Fruit fly (Drosophila melanogaster) whole organism, embryonic: Measurements from ENCODE around the gene Mdh1.

ENCODE experiments used
- Ada2b ChIP-seq: fragments of 200-800 bp; sonication (Bioruptor generic); IDR thresholded peaks from 2 replicates; pipeline ENCODE4 v1.3.6; 2022; ENCODE audit warnings: missing biosample characterization, missing genetic modification characterization
- Awh ChIP-seq: fragments of 200-800 bp; sonication (Bioruptor generic); IDR thresholded peaks from 2 replicates; pipeline ENCODE4, ENCODE4 v1.3.6; 2022; ENCODE audit warnings: missing biosample characterization, missing genetic modification characterization
- BtbVII ChIP-seq: fragments of 200-800 bp; sonication (Bioruptor generic); optimal IDR thresholded peaks from 3 replicates; lab custom pipeline; 2017; ENCODE audit warnings: missing biosample characterization, mild to moderate bottlenecking, missing genetic modification characterization
- CG12236 ChIP-seq: fragments of 200-800 bp; sonication (Bioruptor generic); optimal IDR thresholded peaks from 2 replicates; lab custom pipeline; 2016; ENCODE audit warnings: missing biosample characterization, missing genetic modification characterization
- CG14441 ChIP-seq: fragments of 200-800 bp; sonication (Bioruptor generic); IDR thresholded peaks from 2 replicates; pipeline ENCODE4 v1.3.6; 2022; ENCODE audit warnings: missing biosample characterization, missing genetic modification characterization
- CG15011 ChIP-seq: fragments of 200-800 bp; sonication (Bioruptor generic); optimal IDR thresholded peaks from 3 replicates; lab custom pipeline; 2018; ENCODE audit warnings: missing biosample characterization, mild to moderate bottlenecking, missing genetic modification characterization
- CG15269 ChIP-seq: fragments of 200-800 bp; sonication (Bioruptor generic); optimal IDR thresholded peaks from 2 replicates; lab custom pipeline; 2018; ENCODE audit warnings: missing biosample characterization, mild to moderate bottlenecking, missing genetic modification characterization, moderate library complexity
- CG1529 ChIP-seq: fragments of 200-800 bp; sonication (Bioruptor generic); optimal IDR thresholded peaks from 3 replicates; lab custom pipeline; 2018; ENCODE audit warnings: missing biosample characterization, missing genetic modification characterization
- CG17328 ChIP-seq: fragments of 200-800 bp; sonication (Bioruptor generic); IDR thresholded peaks from 2 replicates; pipeline ENCODE4 v1.3.6; 2022; ENCODE audit warnings: missing biosample characterization, missing genetic modification characterization
- CG17361 ChIP-seq: fragments of 200-800 bp; sonication (Bioruptor generic); IDR thresholded peaks from 3 replicates; pipeline ENCODE4 v1.3.6; 2022; ENCODE audit warnings: missing biosample characterization, missing genetic modification characterization
- CG17829 ChIP-seq: fragments of 200-800 bp; optimal IDR thresholded peaks from 2 replicates; lab custom pipeline; 2019; ENCODE audit warnings: missing biosample characterization, mild to moderate bottlenecking, missing genetic modification characterization, moderate library complexity
- CG18262 ChIP-seq: fragments of 200-800 bp; optimal IDR thresholded peaks from 3 replicates; lab custom pipeline; 2019; ENCODE audit warnings: missing biosample characterization, mild to moderate bottlenecking, missing genetic modification characterization, moderate library complexity
- CG18599 ChIP-seq: fragments of 200-800 bp; sonication (Bioruptor generic); optimal IDR thresholded peaks from 3 replicates; lab custom pipeline; 2017; ENCODE audit warnings: missing biosample characterization, missing genetic modification characterization, mild to moderate bottlenecking, moderate library complexity, missing genetic modification reagents
- CG2116 ChIP-seq: fragments of 200-800 bp; sonication (Bioruptor generic); optimal IDR thresholded peaks from 3 replicates; lab custom pipeline; 2018; ENCODE audit warnings: missing biosample characterization, mild to moderate bottlenecking, missing genetic modification characterization
- CG31224 ChIP-seq: fragments of 200-800 bp; sonication (Bioruptor generic); IDR thresholded peaks from 2 replicates; pipeline ENCODE4 v1.3.6; 2022; ENCODE audit warnings: missing biosample characterization, missing genetic modification characterization
- CG3163 ChIP-seq: fragments of 200-800 bp; sonication (Bioruptor generic); optimal IDR thresholded peaks from 3 replicates; lab custom pipeline; 2016; ENCODE audit warnings: missing biosample characterization, missing genetic modification characterization
- CG3995 ChIP-seq: fragments of 200-800 bp; sonication (Bioruptor generic); optimal IDR thresholded peaks from 3 replicates; lab custom pipeline; 2016; ENCODE audit warnings: missing biosample characterization, missing genetic modification characterization
- CG42726 ChIP-seq: fragments of 200-800 bp; sonication (Bioruptor generic); IDR thresholded peaks from 2 replicates; pipeline ENCODE4 v1.3.6; 2022; ENCODE audit warnings: missing biosample characterization, missing genetic modification characterization; ENCODE audit not compliant: partially characterized antibody
- CG5180 ChIP-seq: fragments of 200-800 bp; sonication (Bioruptor generic); optimal IDR thresholded peaks from 3 replicates; lab custom pipeline; 2017; ENCODE audit warnings: missing biosample characterization, missing genetic modification characterization, mild to moderate bottlenecking, moderate library complexity, missing genetic modification reagents
- Dek ChIP-seq: fragments of 200-800 bp; sonication (Bioruptor generic); optimal IDR thresholded peaks from 3 replicates; lab custom pipeline; 2019; ENCODE audit warnings: missing biosample characterization, mild to moderate bottlenecking, missing genetic modification characterization, moderate library complexity
- Dip3 ChIP-seq: fragments of 200-800 bp; sonication (Bioruptor generic); optimal IDR thresholded peaks from 3 replicates; lab custom pipeline; 2016; ENCODE audit warnings: missing biosample characterization, missing genetic modification characterization
- H2.0 ChIP-seq: fragments of 200-800 bp; sonication (Bioruptor generic); IDR thresholded peaks from 2 replicates; pipeline ENCODE4 v1.3.6; 2022; ENCODE audit warnings: missing biosample characterization, missing genetic modification characterization
- Hey ChIP-seq: fragments of 200-800 bp; sonication (Bioruptor generic); optimal IDR thresholded peaks from 3 replicates; lab custom pipeline; 2018; ENCODE audit warnings: missing biosample characterization, mild to moderate bottlenecking, missing genetic modification characterization
- Hr51 ChIP-seq, 2 experiments: fragments of 200-800 bp; sonication (Bioruptor generic); optimal IDR thresholded peaks; 2 replicates in 1 of 2; 3 replicates in 1 of 2; lab custom pipeline; 2016 to 2018; ENCODE audit warnings: missing biosample characterization in 2 of 2, missing genetic modification characterization in 2 of 2, mild to moderate bottlenecking in 1 of 2, moderate library complexity in 1 of 2
- NFAT ChIP-seq: fragments of 200-800 bp; sonication (Bioruptor generic); IDR thresholded peaks from 2 replicates; pipeline ENCODE4 v1.3.6; 2022; ENCODE audit warnings: missing biosample characterization, missing genetic modification characterization
- Opbp ChIP-seq: fragments of 200-800 bp; sonication (Bioruptor generic); IDR thresholded peaks from 3 replicates; pipeline ENCODE4 v1.3.6; 2022; ENCODE audit warnings: missing biosample characterization, missing genetic modification characterization; ENCODE audit not compliant: partially characterized antibody
- PHDP ChIP-seq: fragments of 200-800 bp; sonication (Bioruptor generic); optimal IDR thresholded peaks from 3 replicates; lab custom pipeline; 2018; ENCODE audit warnings: missing biosample characterization, mild to moderate bottlenecking, missing genetic modification characterization, moderate library complexity
- Poxn ChIP-seq: fragments of 200-800 bp; sonication (Bioruptor generic); IDR thresholded peaks from 2 replicates; pipeline ENCODE4 v1.3.6; 2022; ENCODE audit warnings: missing biosample characterization, missing genetic modification characterization
- ac ChIP-seq: fragments of 200-800 bp; sonication (Bioruptor generic); optimal IDR thresholded peaks from 3 replicates; lab custom pipeline; 2017; ENCODE audit warnings: missing biosample characterization, mild to moderate bottlenecking, missing genetic modification characterization
- ase ChIP-seq: fragments of 200-800 bp; sonication (Bioruptor generic); IDR thresholded peaks from 3 replicates; pipeline ENCODE4 v1.3.6; 2022; ENCODE audit warnings: missing biosample characterization, missing genetic modification characterization
- br ChIP-seq: fragments of >200 bp; optimal IDR thresholded peaks from 2 replicates; lab custom pipeline; 2017
- cato ChIP-seq: fragments of 200-800 bp; sonication (Bioruptor generic); optimal IDR thresholded peaks from 2 replicates; lab custom pipeline; 2016; ENCODE audit warnings: missing biosample characterization, missing genetic modification characterization, borderline replicate concordance
- chinmo ChIP-seq: fragments of 200-800 bp; sonication (Bioruptor generic); IDR thresholded peaks from 4 replicates; pipeline ENCODE4 v1.3.6; 2022; ENCODE audit warnings: missing biosample characterization, missing genetic modification characterization; ENCODE audit not compliant: partially characterized antibody
- disco-r ChIP-seq: fragments of 200-800 bp; sonication (Bioruptor generic); optimal IDR thresholded peaks from 2 replicates; lab custom pipeline; 2016; ENCODE audit warnings: missing biosample characterization, missing genetic modification characterization
- dmrt11E ChIP-seq: fragments of 200-800 bp; sonication (Bioruptor generic); optimal IDR thresholded peaks from 3 replicates; lab custom pipeline; 2018; ENCODE audit warnings: missing biosample characterization, mild to moderate bottlenecking, missing genetic modification characterization, moderate library complexity
- ewg ChIP-seq: fragments of 200-800 bp; sonication (Bioruptor generic); optimal IDR thresholded peaks from 3 replicates; lab custom pipeline; 2017; ENCODE audit warnings: mild to moderate bottlenecking, missing biosample characterization, missing genetic modification reagents, missing genetic modification characterization
- gsb ChIP-seq: fragments of 200-800 bp; sonication (Bioruptor generic); IDR thresholded peaks from 2 replicates; pipeline ENCODE4 v1.3.6; 2022; ENCODE audit warnings: missing biosample characterization, missing genetic modification characterization
- mirr ChIP-seq: fragments of 200-800 bp; sonication (Bioruptor generic); optimal IDR thresholded peaks from 3 replicates; lab custom pipeline; 2018; ENCODE audit warnings: missing biosample characterization, mild to moderate bottlenecking, missing genetic modification characterization
- otp ChIP-seq: fragments of 200-800 bp; sonication (Bioruptor generic); IDR thresholded peaks from 3 replicates; pipeline ENCODE4, ENCODE4 v1.3.6; 2022; ENCODE audit warnings: missing biosample characterization, missing genetic modification characterization
- pb ChIP-seq: fragments of 200-800 bp; sonication (Bioruptor generic); optimal IDR thresholded peaks from 3 replicates; lab custom pipeline; 2016; ENCODE audit warnings: missing biosample characterization, missing genetic modification characterization
- pfk ChIP-seq: fragments of 200-800 bp; sonication (Bioruptor generic); optimal IDR thresholded peaks from 2 replicates; lab custom pipeline; 2018; ENCODE audit warnings: missing biosample characterization, mild to moderate bottlenecking, missing genetic modification characterization, moderate library complexity
- pnt ChIP-seq: fragments of 200-800 bp; sonication (Bioruptor generic); optimal IDR thresholded peaks from 3 replicates; lab custom pipeline; 2016; ENCODE audit warnings: missing biosample characterization, missing genetic modification characterization
- rib ChIP-seq: fragments of 200-800 bp; sonication (Bioruptor generic); IDR thresholded peaks from 2 replicates; pipeline ENCODE4 v1.3.6; 2022; ENCODE audit warnings: missing biosample characterization, missing genetic modification characterization
- so ChIP-seq: fragments of 200-800 bp; sonication (Bioruptor generic); IDR thresholded peaks from 3 replicates; pipeline ENCODE4 v1.3.6; 2022; ENCODE audit warnings: missing biosample characterization, missing genetic modification characterization
- tgo ChIP-seq: fragments of 200-800 bp; sonication (Bioruptor generic); IDR thresholded peaks from 3 replicates; pipeline ENCODE4 v1.3.6; 2022; ENCODE audit warnings: missing biosample characterization, missing genetic modification characterization
- trem ChIP-seq: fragments of 200-800 bp; optimal IDR thresholded peaks from 3 replicates; lab custom pipeline; 2019; ENCODE audit warnings: missing biosample characterization, mild to moderate bottlenecking, missing genetic modification characterization, moderate library complexity

Mdh1 gene

dm6 chr2L:10413251-10414127 lies 17.4 kb upstream of the Mdh1 start, which contains the start of the genes CG5355 and Klp31E (continued):
- TF ChIP-seq chinmo (GFP tag; lab: Robert Waterston, UW), result peak; percentile 70; the same call in 1 of the 4 replicates
- TF ChIP-seq Opbp (GFP tag; lab: Robert Waterston, UW), result peak; percentile 71; the same call in 2 of the 3 replicates
- TF ChIP-seq NFAT (GFP tag; lab: Robert Waterston, UW), result peak; percentile 68; the same call in 1 of the 2 replicates
- peak; percentile 49 for TF ChIP-seq cato (GFP tag; lab: Kevin White, UChicago)
- peak; percentile 59 for TF ChIP-seq CG31224 (GFP tag; lab: Robert Waterston, UW)
- peak; percentile 10 for TF ChIP-seq CG3995 (GFP tag; lab: Kevin White, UChicago)
- TF ChIP-seq BtbVII, result peak; percentile 56
- TF ChIP-seq ase (GFP tag; lab: Robert Waterston, UW), result peak; percentile 4; the same call in 1 of the 3 replicates
- no peak for TF ChIP-seq CG5180
- TF ChIP-seq otp (GFP tag; lab: Robert Waterston, UW), result no peak
- TF ChIP-seq br (lab: Kevin White, UChicago), result no peak
- TF ChIP-seq disco-r (GFP tag; lab: Kevin White, UChicago), result peak; percentile 5
- peak; percentile 1 for TF ChIP-seq CG1529 (GFP tag; lab: Kevin White, UChicago)
- TF ChIP-seq CG15011 (GFP tag; lab: Kevin White, UChicago), result no peak
- peak; percentile 5 for TF ChIP-seq pnt
- TF ChIP-seq Dek, result no peak
- peak; percentile 79 for TF ChIP-seq CG15269 (tag; lab: Kevin White, UChicago)
- TF ChIP-seq CG42726 (GFP tag; lab: Robert Waterston, UW), result no peak
- TF ChIP-seq CG17361 (GFP tag; lab: Robert Waterston, UW), result peak; percentile 95
- TF ChIP-seq H2.0, result peak; percentile 31
- TF ChIP-seq trem, result peak; percentile 39
- peak in 1 of 2 experiments; percentile 40 for TF ChIP-seq Hr51 (GFP tag; optimal IDR thresholded peaks at IDR 0.05; lab: Kevin White, UChicago)
- peak; percentile 86 for TF ChIP-seq CG18262
- TF ChIP-seq tgo (GFP tag; lab: Robert Waterston, UW), result peak; percentile 64; the same call in 2 of the 3 replicates
- TF ChIP-seq pfk (GFP tag; lab: Kevin White, UChicago), result peak; percentile 41
- no peak for TF ChIP-seq Poxn (GFP tag; lab: Robert Waterston, UW)
- TF ChIP-seq Hey (tag; lab: Kevin White, UChicago), result no peak
- TF ChIP-seq Awh (GFP tag; lab: Robert Waterston, UW), result no peak
- TF ChIP-seq gsb (GFP tag; lab: Robert Waterston, UW), result no peak
- no peak for TF ChIP-seq CG18599 (GFP tag; lab: Kevin White, UChicago)
- peak; percentile 70; the same call in 1 of the 3 replicates for TF ChIP-seq so (GFP tag; lab: Robert Waterston, UW)
- no peak for TF ChIP-seq CG12236
- TF ChIP-seq ac (GFP tag; lab: Kevin White, UChicago), result peak; percentile 15
- no peak for TF ChIP-seq mirr
- peak; percentile 81 for TF ChIP-seq CG2116
- TF ChIP-seq dmrt11E (tag; lab: Kevin White, UChicago), result peak; percentile 80
- TF ChIP-seq CG3163 (GFP tag; lab: Kevin White, UChicago), result peak; percentile 31
- peak; percentile 46 for TF ChIP-seq Dip3 (GFP tag; lab: Kevin White, UChicago)
- TF ChIP-seq pb (GFP tag; lab: Kevin White, UChicago), result peak; percentile 10
- no peak for TF ChIP-seq CG14441 (GFP tag; lab: Robert Waterston, UW)
- peak; percentile 39 for TF ChIP-seq ewg (GFP tag; lab: Kevin White, UChicago)
- 0 out of 2 replicates have a peak, but pooled peaks have one; percentile 7 for TF ChIP-seq Ada2b (GFP tag; lab: Robert Waterston, UW)
- TF ChIP-seq rib (GFP tag; lab: Robert Waterston, UW), result peak; percentile 40; the same call in 1 of the 2 replicates
- peak; percentile 8; the same call in 1 of the 2 replicates for TF ChIP-seq CG17328 (GFP tag; lab: Robert Waterston, UW)
- peak; percentile 84 for TF ChIP-seq CG17829 (tag; lab: Kevin White, UChicago)
- peak; percentile 56 for TF ChIP-seq PHDP
- TF ChIP-seq, all 482 proteins: peak for 279
